Worm (Caenorhabditis elegans): ENCODE data around the gene F58G1.7.
A peak's percentile ranks its signal among the peaks of the same experiment; 100 is the strongest.

F58G1.7 gene

ce11 chrII:12914514-12915075 is 33.5 kb downstream of the F58G1.7 start, which contains the start of gene F35C5.12:
Gene F35C5.12 (minus strand): TSS chrII:12914564.
- TF ChIP-seq unc-130 (GFP tag; optimal IDR thresholded peaks at IDR 0.05), result peak; percentile 36
- no peak for TF ChIP-seq unc-39 (tag; optimal IDR thresholded peaks at IDR 0.05)
- TF ChIP-seq lin-39 (tag; optimal IDR thresholded peaks at IDR 0.05), result no peak
- TF ChIP-seq nhr-76 (tag; optimal IDR thresholded peaks at IDR 0.05), result no peak
- TF ChIP-seq lin-29 (GFP tag; IDR thresholded peaks at IDR 0.05), result no peak
- TF ChIP-seq ctbp-1 (GFP tag; IDR thresholded peaks at IDR 0.05), result no peak
- no peak for TF ChIP-seq lin-13 (GFP tag; optimal IDR thresholded peaks at IDR 0.05)
- TF ChIP-seq ztf-11 (tag; optimal IDR thresholded peaks at IDR 0.05), result no peak
- no peak for TF ChIP-seq spr-3 (GFP tag; optimal IDR thresholded peaks at IDR 0.05)
- TF ChIP-seq dve-1 (tag; optimal IDR thresholded peaks at IDR 0.05; ENCODE audit: insufficient read depth), result peak; percentile 12
- TF ChIP-seq dpl-1 (GFP tag; optimal IDR thresholded peaks at IDR 0.05), result peak; percentile 93
- TF ChIP-seq mxl-2 (GFP tag; conservative IDR thresholded peaks at IDR 0.05), result no peak
- TF ChIP-seq hlh-11 (tag; optimal IDR thresholded peaks at IDR 0.05), result no peak
- no peak for TF ChIP-seq T20F7.1 (GFP tag; optimal IDR thresholded peaks at IDR 0.05)
- TF ChIP-seq ZK337.2 (GFP tag; IDR thresholded peaks at IDR 0.05), result peak; percentile 50; the same call in 1 of the 2 replicates
- TF ChIP-seq ceh-44 (GFP tag; IDR thresholded peaks at IDR 0.05), result 0 out of 2 replicates have a peak, but pooled peaks have one; percentile 34
- TF ChIP-seq duxl-1 (tag; optimal IDR thresholded peaks at IDR 0.05; ENCODE audit: poor library complexity), result peak; percentile 10
- no peak for TF ChIP-seq ztf-7 (tag; optimal IDR thresholded peaks at IDR 0.05)
- peak in 1 of 2 experiments; percentile 57 for TF ChIP-seq hif-1 (tag; optimal IDR thresholded peaks at IDR 0.05)
- TF ChIP-seq Y5F2A.4 (GFP tag; optimal IDR thresholded peaks at IDR 0.05), result no peak
- TF ChIP-seq F26F4.8 (GFP tag; conservative IDR thresholded peaks at IDR 0.05), result no peak
- TF ChIP-seq ceh-62 (tag; optimal IDR thresholded peaks at IDR 0.05), result no peak
- TF ChIP-seq ceh-82 (tag; optimal IDR thresholded peaks at IDR 0.05), result no peak
- peak; percentile 66 for TF ChIP-seq aha-1 (tag)
- TF ChIP-seq ZK546.5 (tag; optimal IDR thresholded peaks at IDR 0.05), result no peak
- no peak for TF ChIP-seq nhr-28 (tag; optimal IDR thresholded peaks at IDR 0.05)
- no peak for TF ChIP-seq spr-1 (tag; optimal IDR thresholded peaks at IDR 0.05)
- peak; percentile 96 for TF ChIP-seq mes-2 (tag; optimal IDR thresholded peaks at IDR 0.05; ENCODE audit: poor library complexity, severe bottlenecking)
- 0 out of 2 replicates have a peak, but pooled peaks have one; percentile 44 for TF ChIP-seq dmd-9 (GFP tag; IDR thresholded peaks at IDR 0.05)
- TF ChIP-seq Y48G9A.11 (GFP tag; IDR thresholded peaks at IDR 0.05), result peak; percentile 85

ce11 chrII:12908779-12909178 is 39.3 kb downstream of the F58G1.7 start, which contains the start of gene ddn-2:
Gene ddn-2 (plus strand): TSS chrII:12909079.
- TF ChIP-seq nhr-48 (tag; optimal IDR thresholded peaks at IDR 0.05) (no peak), lin-39 (tag; optimal IDR thresholded peaks at IDR 0.05) (no peak), hif-1 (tag; optimal IDR thresholded peaks at IDR 0.05) (no peak), hlh-30 (tag; optimal IDR thresholded peaks at IDR 0.05; ENCODE audit: insufficient read depth) (no peak), jun-1 (tag; optimal IDR thresholded peaks at IDR 0.05) (no peak), dmd-6 (GFP tag; IDR thresholded peaks at IDR 0.05) (no peak), daf-16 (GFP tag; optimal IDR thresholded peaks at IDR 0.05) (no peak), daf-16 (tag; optimal IDR thresholded peaks at IDR 0.05) (no peak), vab-7 (GFP tag; IDR thresholded peaks at IDR 0.05) (no peak), nhr-25 (tag; optimal IDR thresholded peaks at IDR 0.05; ENCODE audit: borderline replicate concordance, insufficient read depth) (no peak), pha-4 (GFP tag; IDR thresholded peaks at IDR 0.05) (no peak), pha-4 (tag; optimal IDR thresholded peaks at IDR 0.05) (no peak), F10B5.3 (tag; optimal IDR thresholded peaks at IDR 0.05) (no peak), rbr-2 (tag; optimal IDR thresholded peaks at IDR 0.05) (no peak), lin-15B (tag; optimal IDR thresholded peaks at IDR 0.05) (no peak), aly-2 (tag; optimal IDR thresholded peaks at IDR 0.05) (no peak), daf-19 (GFP tag; conservative IDR thresholded peaks at IDR 0.05) (no peak), ZK546.5 (tag; optimal IDR thresholded peaks at IDR 0.05) (no peak), dpl-1 (GFP tag; optimal IDR thresholded peaks at IDR 0.05) (no peak), lir-3 (tag; optimal IDR thresholded peaks at IDR 0.05) (no peak), F26F4.8 (GFP tag; conservative IDR thresholded peaks at IDR 0.05) (no peak)

Measured in whole organism, L4 larva.